Fruit fly (Drosophila melanogaster) whole organism, prepupa: ENCODE data around the gene sgg.
A peak's percentile ranks its signal among the peaks of the same experiment; 100 is the strongest.

ENCODE experiments used
- Blimp-1 ChIP-seq: fragments of 200-800 bp; sonication (Bioruptor generic); optimal IDR thresholded peaks from 3 replicates; lab custom pipeline; 2017; ENCODE audit warnings: missing biosample characterization, missing genetic modification characterization, mild to moderate bottlenecking, moderate library complexity, missing genetic modification reagents
- CG3032 ChIP-seq: fragments of 200-800 bp; optimal IDR thresholded peaks from 2 replicates; lab custom pipeline; 2019; ENCODE audit warnings: missing biosample characterization, mild to moderate bottlenecking, missing genetic modification characterization, moderate library complexity
- CG31627 ChIP-seq: fragments of 200-800 bp; sonication (Bioruptor generic); optimal IDR thresholded peaks from 3 replicates; lab custom pipeline; 2016; ENCODE audit warnings: missing biosample characterization, missing genetic modification characterization
- CG4318 ChIP-seq: fragments of 200-800 bp; sonication (Bioruptor generic); optimal IDR thresholded peaks from 3 replicates; lab custom pipeline; 2017; ENCODE audit warnings: missing biosample characterization, mild to moderate bottlenecking, missing genetic modification characterization
- CG6163 ChIP-seq: fragments of 200-800 bp; sonication (Bioruptor generic); IDR thresholded peaks from 3 replicates; pipeline ENCODE4 v1.3.6; 2022; ENCODE audit warnings: missing biosample characterization, missing genetic modification characterization
- CG6276 ChIP-seq: fragments of 200-800 bp; sonication (Bioruptor generic); optimal IDR thresholded peaks from 2 replicates; lab custom pipeline; 2017; ENCODE audit warnings: missing biosample characterization, mild to moderate bottlenecking, missing genetic modification characterization
- CG6792 ChIP-seq: fragments of 200-800 bp; sonication (Bioruptor generic); optimal IDR thresholded peaks from 3 replicates; lab custom pipeline; 2016; ENCODE audit warnings: missing biosample characterization, missing genetic modification characterization
- CG6808 ChIP-seq: fragments of 200-800 bp; sonication (Bioruptor generic); optimal IDR thresholded peaks from 3 replicates; lab custom pipeline; 2017; ENCODE audit warnings: missing biosample characterization, missing genetic modification characterization, mild to moderate bottlenecking, moderate library complexity, missing genetic modification reagents
- CG6854 ChIP-seq: fragments of 200-800 bp; sonication (Bioruptor generic); optimal IDR thresholded peaks from 2 replicates; lab custom pipeline; 2017; ENCODE audit warnings: missing biosample characterization, mild to moderate bottlenecking, missing genetic modification characterization
- CG8119 ChIP-seq: fragments of 200-800 bp; sonication (Bioruptor generic); IDR thresholded peaks from 3 replicates; pipeline ENCODE4 v1.3.6; 2022; ENCODE audit warnings: missing biosample characterization, missing genetic modification characterization
- CG8319 ChIP-seq: fragments of 200-800 bp; sonication (Bioruptor generic); optimal IDR thresholded peaks from 3 replicates; lab custom pipeline; 2016; ENCODE audit warnings: missing biosample characterization, missing genetic modification characterization
- CG9139 ChIP-seq: fragments of 200-800 bp; sonication (Bioruptor generic); optimal IDR thresholded peaks from 3 replicates; lab custom pipeline; 2017; ENCODE audit warnings: missing biosample characterization, mild to moderate bottlenecking, missing genetic modification characterization
- Eip78C ChIP-seq: fragments of 200-800 bp; sonication (Bioruptor generic); peaks from one replicate; lab custom pipeline; 2016; ENCODE audit warnings: missing biosample characterization, missing genetic modification characterization
- Eip93F ChIP-seq: fragments of 200-800 bp; sonication (Bioruptor generic); optimal IDR thresholded peaks from 2 replicates; lab custom pipeline; 2016; ENCODE audit warnings: missing biosample characterization, mild to moderate bottlenecking, missing genetic modification characterization
- Ets21C ChIP-seq: fragments of 200-800 bp; sonication (Bioruptor generic); optimal IDR thresholded peaks from 3 replicates; lab custom pipeline; 2016; ENCODE audit warnings: missing biosample characterization, missing genetic modification characterization
- Ets96B ChIP-seq: fragments of 200-800 bp; optimal IDR thresholded peaks from 2 replicates; lab custom pipeline; 2019; ENCODE audit warnings: missing biosample characterization, mild to moderate bottlenecking, missing genetic modification characterization, moderate library complexity
- Hr39 ChIP-seq: fragments of 200-800 bp; sonication (Bioruptor generic); optimal IDR thresholded peaks from 2 replicates; lab custom pipeline; 2016; ENCODE audit warnings: missing biosample characterization, missing genetic modification characterization
- Hr4 ChIP-seq: fragments of 200-800 bp; sonication (Bioruptor generic); optimal IDR thresholded peaks from 3 replicates; lab custom pipeline; 2016; ENCODE audit warnings: missing biosample characterization, missing genetic modification characterization
- Met ChIP-seq: fragments of 200-800 bp; sonication (Bioruptor generic); optimal IDR thresholded peaks from 3 replicates; lab custom pipeline; 2016; ENCODE audit warnings: missing biosample characterization, missing genetic modification characterization
- OdsH ChIP-seq: fragments of 200-800 bp; sonication (Bioruptor generic); optimal IDR thresholded peaks from 3 replicates; lab custom pipeline; 2016; ENCODE audit warnings: missing biosample characterization, missing genetic modification characterization
- Smox ChIP-seq: fragments of 200-800 bp; sonication (Bioruptor generic); optimal IDR thresholded peaks from 3 replicates; lab custom pipeline; 2016; ENCODE audit warnings: missing biosample characterization, missing genetic modification characterization
- Sox102F ChIP-seq: fragments of 200-800 bp; sonication (Bioruptor generic); optimal IDR thresholded peaks from 2 replicates; lab custom pipeline; 2016; ENCODE audit warnings: missing biosample characterization, mild to moderate bottlenecking, missing genetic modification characterization
- Sox14 ChIP-seq: fragments of 200-800 bp; sonication (Bioruptor generic); optimal IDR thresholded peaks from 3 replicates; lab custom pipeline; 2016; ENCODE audit warnings: missing biosample characterization, missing genetic modification characterization
- Sox15 ChIP-seq: fragments of 200-800 bp; sonication (Bioruptor generic); optimal IDR thresholded peaks from 3 replicates; lab custom pipeline; 2016; ENCODE audit warnings: missing biosample characterization, missing genetic modification characterization
- achi ChIP-seq: fragments of 200-800 bp; sonication (Bioruptor generic); optimal IDR thresholded peaks from 3 replicates; lab custom pipeline; 2016; ENCODE audit warnings: missing biosample characterization, missing genetic modification characterization
- acj6 ChIP-seq: fragments of 200-800 bp; sonication (Bioruptor generic); optimal IDR thresholded peaks from 3 replicates; lab custom pipeline; 2016; ENCODE audit warnings: missing biosample characterization, missing genetic modification characterization
- cyc ChIP-seq: fragments of 200-800 bp; sonication (Bioruptor generic); optimal IDR thresholded peaks from 3 replicates; lab custom pipeline; 2016; ENCODE audit warnings: missing biosample characterization, missing genetic modification characterization
- dsx ChIP-seq: fragments of 200-800 bp; optimal IDR thresholded peaks from 3 replicates; lab custom pipeline; 2019; ENCODE audit warnings: missing biosample characterization, mild to moderate bottlenecking, missing genetic modification characterization, moderate library complexity; ENCODE audit not compliant: poor library complexity, severe bottlenecking
- esn ChIP-seq: fragments of 200-800 bp; sonication (Bioruptor generic); optimal IDR thresholded peaks from 2 replicates; lab custom pipeline; 2016; ENCODE audit warnings: missing biosample characterization, mild to moderate bottlenecking, missing genetic modification characterization, moderate library complexity
- fd85E ChIP-seq: fragments of 200-800 bp; sonication (Bioruptor generic); optimal IDR thresholded peaks from 3 replicates; lab custom pipeline; 2016; ENCODE audit warnings: missing biosample characterization, missing genetic modification characterization
- fkh ChIP-seq: fragments of 200-800 bp; sonication (Bioruptor generic); optimal IDR thresholded peaks from 3 replicates; lab custom pipeline; 2017; ENCODE audit warnings: missing biosample characterization, mild to moderate bottlenecking, missing genetic modification characterization, moderate library complexity
- lz ChIP-seq: fragments of 200-800 bp; sonication (Bioruptor generic); optimal IDR thresholded peaks from 3 replicates; lab custom pipeline; 2016; ENCODE audit warnings: missing biosample characterization, missing genetic modification characterization
- net ChIP-seq: fragments of 200-800 bp; sonication (Bioruptor generic); optimal IDR thresholded peaks from 3 replicates; lab custom pipeline; 2016; ENCODE audit warnings: missing biosample characterization, missing genetic modification characterization
- pdm3 ChIP-seq: fragments of 200-800 bp; sonication (Bioruptor generic); optimal IDR thresholded peaks from 3 replicates; lab custom pipeline; 2016; ENCODE audit warnings: missing biosample characterization, missing genetic modification characterization
- spab ChIP-seq: fragments of 200-800 bp; sonication (Bioruptor generic); optimal IDR thresholded peaks from 2 replicates; lab custom pipeline; 2017; ENCODE audit warnings: missing biosample characterization, mild to moderate bottlenecking, missing genetic modification characterization, missing genetic modification reagents
- ss ChIP-seq, 2 experiments: fragments of 200-800 bp; sonication (Bioruptor generic); optimal IDR thresholded peaks; 2 replicates in 1 of 2; 3 replicates in 1 of 2; lab custom pipeline; 2017 to 2018; ENCODE audit warnings: mild to moderate bottlenecking in 2 of 2, missing biosample characterization in 2 of 2, missing genetic modification characterization in 2 of 2, moderate library complexity in 1 of 2
- svp ChIP-seq: fragments of 200-800 bp; sonication (Bioruptor generic); peaks from one replicate; lab custom pipeline; 2016; ENCODE audit warnings: missing biosample characterization, missing genetic modification characterization
- vri ChIP-seq: fragments of 200-800 bp; sonication (Bioruptor generic); optimal IDR thresholded peaks from 3 replicates; lab custom pipeline; 2016; ENCODE audit warnings: missing biosample characterization, mild to moderate bottlenecking, missing genetic modification characterization

Gene sgg

DNA sequence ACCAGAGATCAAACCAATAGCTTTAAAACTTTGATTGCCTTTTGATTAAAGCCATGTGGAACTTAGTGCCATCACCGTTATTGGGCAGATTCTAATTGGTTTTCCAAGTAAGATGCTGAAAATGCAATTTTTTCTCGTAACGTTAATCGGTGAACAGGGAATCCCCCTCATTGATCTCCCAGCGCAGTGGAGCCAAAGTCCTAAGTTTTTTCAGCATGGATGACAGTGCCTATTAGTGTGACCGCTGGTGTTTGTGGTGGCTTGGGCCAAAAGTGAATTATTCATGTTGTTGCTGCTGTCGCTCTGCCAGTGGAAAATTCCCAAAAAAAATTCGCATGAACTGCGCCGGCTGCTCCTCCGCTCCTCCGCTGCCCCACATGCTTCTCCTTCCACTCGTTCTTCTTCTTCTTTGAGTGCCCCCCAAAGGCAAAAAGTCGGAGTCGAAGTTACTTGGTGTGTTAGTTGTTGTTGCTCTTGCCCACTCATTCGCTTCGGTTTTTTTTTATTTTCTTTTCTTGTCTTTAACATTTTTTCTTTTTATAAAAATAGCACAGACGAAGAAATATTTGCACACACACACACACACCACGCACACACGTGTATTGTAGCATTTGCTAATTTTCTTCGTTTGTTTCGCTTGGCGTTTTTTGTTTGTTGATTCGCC, 14.3 kb downstream of the sgg start (continued):
- TF ChIP-seq cyc (GFP tag; lab: Kevin White, UChicago) (peak; percentile 62), CG6276 (GFP tag; lab: Kevin White, UChicago) (peak; percentile 58), CG9139 (GFP tag; lab: Kevin White, UChicago) (no peak), net (GFP tag; lab: Kevin White, UChicago) (no peak), svp (GFP tag; lab: Kevin White, UChicago) (peak; percentile 61), ss (GFP tag; optimal IDR thresholded peaks at IDR 0.05; lab: Kevin White, UChicago) (peak; percentile 19 to 57), CG31627 (GFP tag; lab: Kevin White, UChicago) (peak; percentile 72), CG8319 (GFP tag; lab: Kevin White, UChicago) (peak; percentile 34), Ets21C (GFP tag; lab: Kevin White, UChicago) (peak; percentile 64), CG3032 (tag; lab: Kevin White, UChicago) (peak; percentile 50), CG6792 (GFP tag; lab: Kevin White, UChicago) (peak; percentile 16), CG6163 (GFP tag; lab: Robert Waterston, UW) (peak; percentile 15), fd85E (GFP tag; lab: Kevin White, UChicago) (no peak), Sox15 (GFP tag; lab: Kevin White, UChicago) (peak; percentile 45), CG6808 (GFP tag; lab: Kevin White, UChicago) (peak; percentile 16), Hr4 (GFP tag; lab: Kevin White, UChicago) (peak; percentile 48), lz (peak; percentile 66), vri (GFP tag; lab: Kevin White, UChicago) (peak; percentile 60), esn (GFP tag; lab: Kevin White, UChicago) (peak; percentile 15), Eip78C (GFP tag; lab: Kevin White, UChicago) (peak; percentile 73), acj6 (GFP tag; lab: Kevin White, UChicago) (peak; percentile 60), spab (no peak), Sox14 (peak; percentile 50), CG8119 (GFP tag; lab: Robert Waterston, UW) (peak; percentile 54), Sox102F (peak; percentile 49), OdsH (peak; percentile 60), dsx (GFP tag; lab: Kevin White, UChicago) (no peak), Ets96B (peak; percentile 27), pdm3 (peak; percentile 57), achi (peak; percentile 52), Eip93F (GFP tag; lab: Kevin White, UChicago) (peak; percentile 66), Smox (GFP tag; lab: Kevin White, UChicago) (peak; percentile 57), Hr39 (GFP tag; lab: Kevin White, UChicago) (peak; percentile 81)

DNA sequence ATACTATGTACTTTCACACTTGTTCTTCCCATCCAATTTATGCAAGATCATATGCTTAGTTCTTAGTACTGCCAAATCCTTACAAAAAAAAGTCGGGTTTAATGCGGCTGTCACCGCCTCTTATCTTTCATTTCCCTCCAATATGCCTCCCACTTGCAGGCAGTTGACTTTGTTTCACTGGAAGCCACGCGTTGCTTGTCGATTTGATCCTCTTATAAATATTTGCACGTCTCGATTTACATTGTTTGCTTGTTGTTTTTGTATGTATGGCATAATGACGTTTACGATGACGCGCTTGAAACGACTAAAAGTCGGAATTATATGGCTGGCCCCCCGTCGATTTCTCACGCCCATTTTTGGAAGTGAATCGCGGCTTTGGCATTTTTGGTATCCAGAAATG, 15.2 kb downstream of the sgg start:
- TF ChIP-seq dsx (GFP tag; lab: Kevin White, UChicago) (peak; percentile 53), CG6854 (GFP tag; lab: Kevin White, UChicago) (peak; percentile 52), CG6163 (GFP tag; lab: Robert Waterston, UW) (peak; percentile 29; the same call in 1 of the 3 replicates), Met (GFP tag; lab: Kevin White, UChicago) (peak; percentile 14), Eip78C (GFP tag; lab: Kevin White, UChicago) (peak; percentile 26), CG31627 (GFP tag; lab: Kevin White, UChicago) (no peak), ss (GFP tag; optimal IDR thresholded peaks at IDR 0.05; lab: Kevin White, UChicago) (peak in 1 of 2 experiments; percentile 41), svp (GFP tag; lab: Kevin White, UChicago) (peak; percentile 77), fkh (GFP tag; lab: Kevin White, UChicago) (peak; percentile 24), Sox15 (GFP tag; lab: Kevin White, UChicago) (no peak), Blimp-1 (GFP tag; lab: Kevin White, UChicago) (no peak), CG4318 (GFP tag; lab: Kevin White, UChicago) (no peak)
